Fruit fly (Drosophila melanogaster): ENCODE measurements around the gene CG18641.
A peak's percentile ranks its signal among the peaks of the same experiment; 100 is the strongest.

Gene CG18641

dm6 chr2L:2426444-2427188 is 11.5 kb upstream of the CG18641 start (continued):
- TF ChIP-seq CG10654 (GFP tag; optimal IDR thresholded peaks at IDR 0.05): peak; percentile 26
- TF ChIP-seq CG31224 (GFP tag; IDR thresholded peaks at IDR 0.05): no peak
- 0 out of 2 replicates have a peak, but pooled peaks have one; percentile 32 for TF ChIP-seq onecut (GFP tag; IDR thresholded peaks at IDR 0.05)
- no peak for TF ChIP-seq bowl (GFP tag; IDR thresholded peaks at IDR 0.05)
- peak; percentile 44 for TF ChIP-seq bab2 (GFP tag; optimal IDR thresholded peaks at IDR 0.05)
- TF ChIP-seq dpn (GFP tag; optimal IDR thresholded peaks at IDR 0.05): peak; percentile 57 to 63
- 0 out of 2 replicates have a peak, but pooled peaks have one; percentile 11 for TF ChIP-seq dati (GFP tag; IDR thresholded peaks at IDR 0.05)
- no peak for TF ChIP-seq vnd (GFP tag; IDR thresholded peaks at IDR 0.05; ENCODE audit: partially characterized antibody)
- TF ChIP-seq CG3847 (GFP tag; IDR thresholded peaks at IDR 0.05): peak; percentile 29; the same call in 1 of the 2 replicates
- TF ChIP-seq CG7556 (GFP tag; optimal IDR thresholded peaks at IDR 0.05): peak; percentile 30
- no peak for TF ChIP-seq CG42726 (GFP tag; IDR thresholded peaks at IDR 0.05; ENCODE audit: partially characterized antibody)
- peak; percentile 65 for TF ChIP-seq ind (GFP tag; optimal IDR thresholded peaks at IDR 0.05)
- TF ChIP-seq abd-A (tag; optimal IDR thresholded peaks at IDR 0.05): no peak
- TF ChIP-seq CG4360 (GFP tag; IDR thresholded peaks at IDR 0.05): no peak
- TF ChIP-seq Vsx1 (GFP tag; optimal IDR thresholded peaks at IDR 0.05): no peak
- no peak for TF ChIP-seq p53 (GFP tag; optimal IDR thresholded peaks at IDR 0.05)
- TF ChIP-seq hth (optimal IDR thresholded peaks at IDR 0.05): no peak
- peak; percentile 42; the same call in 1 of the 2 replicates for TF ChIP-seq CG10366 (GFP tag; IDR thresholded peaks at IDR 0.05)
- TF ChIP-seq CG6254 (GFP tag; optimal IDR thresholded peaks at IDR 0.05): no peak
- TF ChIP-seq CG17829 (tag; optimal IDR thresholded peaks at IDR 0.05): peak; percentile 17
- no peak for TF ChIP-seq CG9797 (GFP tag; optimal IDR thresholded peaks at IDR 0.05)
- no peak for TF ChIP-seq CG16813 (GFP tag; IDR thresholded peaks at IDR 0.05; ENCODE audit: partially characterized antibody)
- TF ChIP-seq Dref (GFP tag; IDR thresholded peaks at IDR 0.05): no peak
- TF ChIP-seq CG1024 (GFP tag; IDR thresholded peaks at IDR 0.05): peak; percentile 45; the same call in 1 of the 2 replicates
- TF ChIP-seq oc (tag; optimal IDR thresholded peaks at IDR 0.05): peak; percentile 4
- no peak for TF ChIP-seq CG32767 (GFP tag; IDR thresholded peaks at IDR 0.05)
- TF ChIP-seq CG3995 (GFP tag; optimal IDR thresholded peaks at IDR 0.05): no peak
- no peak for TF ChIP-seq Lim3 (GFP tag; IDR thresholded peaks at IDR 0.05)
- TF ChIP-seq phol (tag; optimal IDR thresholded peaks at IDR 0.05): peak; percentile 69
- TF ChIP-seq CkIIα-i1 (GFP tag; IDR thresholded peaks at IDR 0.05): no peak
- TF ChIP-seq CG31441 (GFP tag; IDR thresholded peaks at IDR 0.05): peak; percentile 66
- no peak for TF ChIP-seq grn (GFP tag; optimal IDR thresholded peaks at IDR 0.05)
- TF ChIP-seq Taf1 (GFP tag; IDR thresholded peaks at IDR 0.05): no peak
- TF ChIP-seq CG12236 (GFP tag; optimal IDR thresholded peaks at IDR 0.05): peak; percentile 22
- TF ChIP-seq BtbVII (GFP tag; optimal IDR thresholded peaks at IDR 0.05): no peak
- peak; percentile 56 for TF ChIP-seq Hsf (GFP tag; optimal IDR thresholded peaks at IDR 0.05)
- peak; percentile 47 for TF ChIP-seq H2.0 (GFP tag; IDR thresholded peaks at IDR 0.05)
- peak; percentile 30; the same call in 1 of the 2 replicates for TF ChIP-seq dimm (GFP tag; IDR thresholded peaks at IDR 0.05)
- TF ChIP-seq Ets65A (GFP tag): peak; percentile 91
- TF ChIP-seq Kr (GFP tag; optimal IDR thresholded peaks at IDR 0.05): no peak
- peak; percentile 34; the same call in 1 of the 2 replicates for TF ChIP-seq CG14667 (GFP tag; IDR thresholded peaks at IDR 0.05)
- TF ChIP-seq NK7.1 (GFP tag; optimal IDR thresholded peaks at IDR 0.05): peak; percentile 12
- no peak for TF ChIP-seq CG6765 (GFP tag; optimal IDR thresholded peaks at IDR 0.05)
- no peak for TF ChIP-seq NC2β (GFP tag; optimal IDR thresholded peaks at IDR 0.05)
- TF ChIP-seq Med (GFP tag): peak; percentile 80
- TF ChIP-seq Optix (GFP tag; IDR thresholded peaks at IDR 0.05): no peak; the same call in 2 of the 3 replicates
- peak; percentile 27 for TF ChIP-seq CG10209 (GFP tag; optimal IDR thresholded peaks at IDR 0.05)
- TF ChIP-seq CG10274 (GFP tag; optimal IDR thresholded peaks at IDR 0.05): no peak
- no peak for TF ChIP-seq CG10147 (GFP tag; optimal IDR thresholded peaks at IDR 0.05)
- TF ChIP-seq CG11085 (GFP tag; IDR thresholded peaks at IDR 0.05): no peak
- TF ChIP-seq en (GFP tag; optimal IDR thresholded peaks at IDR 0.05): peak; percentile 29

Measured in whole organism, embryonic.